Worm (Caenorhabditis elegans): ENCODE data around the gene sri-51.

ce11 chrII:3244070-3244469 is 45.2 kb upstream of the sri-51 start, which contains the start of gene C17F4.12:
- TF ChIP-seq dox-1 (GFP tag; IDR thresholded peaks at IDR 0.05) (no peak), sea-2 (GFP tag; IDR thresholded peaks at IDR 0.05) (no peak), hrde-1 (tag; optimal IDR thresholded peaks at IDR 0.05; ENCODE audit: borderline replicate concordance) (no peak), somi-1 (GFP tag; optimal IDR thresholded peaks at IDR 0.05) (no peak), B0261.1 (tag; optimal IDR thresholded peaks at IDR 0.05) (no peak), aptf-3 (GFP tag; IDR thresholded peaks at IDR 0.05) (no peak)
